Fruit fly (Drosophila melanogaster) whole organism, embryonic: ENCODE data around the gene CG14194.
A peak's percentile ranks its signal among the peaks of the same experiment; 100 is the strongest.

Experiments
- Blimp-1 ChIP-seq: fragments of 200-800 bp; sonication (Bioruptor generic); optimal IDR thresholded peaks from 3 replicates; lab custom pipeline; 2018; ENCODE audit warnings: missing biosample characterization, missing genetic modification characterization, mild to moderate bottlenecking, moderate library complexity, missing genetic modification reagents
- CG10565 ChIP-seq: fragments of 200-800 bp; sonication (Bioruptor generic); optimal IDR thresholded peaks from 3 replicates; lab custom pipeline; 2016; ENCODE audit warnings: missing biosample characterization, mild to moderate bottlenecking, missing genetic modification characterization
- CG12299 ChIP-seq: fragments of 200-800 bp; sonication (Bioruptor generic); optimal IDR thresholded peaks from 2 replicates; lab custom pipeline; 2018; ENCODE audit warnings: missing biosample characterization, mild to moderate bottlenecking, missing genetic modification characterization
- CG13775 ChIP-seq: fragments of 200-800 bp; sonication (Bioruptor generic); optimal IDR thresholded peaks from 3 replicates; lab custom pipeline; 2017; ENCODE audit warnings: missing biosample characterization, mild to moderate bottlenecking, missing genetic modification characterization
- CG17328 ChIP-seq: fragments of 200-800 bp; sonication (Bioruptor generic); IDR thresholded peaks from 2 replicates; pipeline ENCODE4 v1.3.6; 2022; ENCODE audit warnings: missing biosample characterization, missing genetic modification characterization
- CG17802 ChIP-seq: fragments of 200-800 bp; sonication (Bioruptor generic); optimal IDR thresholded peaks from 2 replicates; lab custom pipeline; 2018; ENCODE audit warnings: missing biosample characterization, mild to moderate bottlenecking, missing genetic modification characterization, moderate library complexity
- CG17829 ChIP-seq: fragments of 200-800 bp; optimal IDR thresholded peaks from 2 replicates; lab custom pipeline; 2019; ENCODE audit warnings: missing biosample characterization, mild to moderate bottlenecking, missing genetic modification characterization, moderate library complexity
- CG2199 ChIP-seq: fragments of 200-800 bp; sonication (Bioruptor generic); IDR thresholded peaks from 3 replicates; pipeline ENCODE4 v1.3.6; 2022; ENCODE audit warnings: missing biosample characterization, missing genetic modification characterization
- CG2712 ChIP-seq: fragments of 200-800 bp; optimal IDR thresholded peaks from 3 replicates; lab custom pipeline; 2019; ENCODE audit warnings: missing biosample characterization, mild to moderate bottlenecking, missing genetic modification characterization, moderate library complexity
- CG2875 ChIP-seq: fragments of 200-800 bp; sonication (Bioruptor generic); optimal IDR thresholded peaks from 2 replicates; lab custom pipeline; 2017; ENCODE audit warnings: missing biosample characterization, mild to moderate bottlenecking, missing genetic modification characterization, missing genetic modification reagents
- CG30020 ChIP-seq: fragments of 200-800 bp; optimal IDR thresholded peaks from 2 replicates; lab custom pipeline; 2019; ENCODE audit warnings: missing biosample characterization, mild to moderate bottlenecking, missing genetic modification characterization, moderate library complexity
- CG4360 ChIP-seq: fragments of 200-800 bp; sonication (Bioruptor generic); IDR thresholded peaks from 2 replicates; pipeline ENCODE4 v1.3.6; 2022; ENCODE audit warnings: missing biosample characterization, missing genetic modification characterization
- CG4730 ChIP-seq: fragments of 200-800 bp; sonication (Bioruptor generic); IDR thresholded peaks from 2 replicates; pipeline ENCODE4 v1.3.6; 2022; ENCODE audit warnings: missing biosample characterization, missing genetic modification characterization
- CG5245 ChIP-seq: fragments of 200-800 bp; sonication (Bioruptor generic); optimal IDR thresholded peaks from 3 replicates; lab custom pipeline; 2016; ENCODE audit warnings: missing biosample characterization, missing genetic modification characterization
- CG6689 ChIP-seq: fragments of 200-800 bp; sonication (Bioruptor generic); IDR thresholded peaks from 2 replicates; pipeline ENCODE4 v1.3.6; 2022; ENCODE audit warnings: missing biosample characterization, missing genetic modification characterization
- CG9437 ChIP-seq: fragments of 200-800 bp; sonication (Bioruptor generic); optimal IDR thresholded peaks from 2 replicates; lab custom pipeline; 2018; ENCODE audit warnings: missing biosample characterization, mild to moderate bottlenecking, missing genetic modification characterization
- CG9817 ChIP-seq: fragments of 200-800 bp; sonication (Bioruptor generic); optimal IDR thresholded peaks from 2 replicates; lab custom pipeline; 2018; ENCODE audit warnings: missing biosample characterization, mild to moderate bottlenecking, missing genetic modification characterization, moderate library complexity
- CkIIα-i1 ChIP-seq: fragments of 200-800 bp; sonication (Bioruptor generic); IDR thresholded peaks from 2 replicates; pipeline ENCODE4 v1.3.6; 2022; ENCODE audit warnings: missing biosample characterization, missing genetic modification characterization
- Fer3 ChIP-seq: fragments of 200-800 bp; sonication (Bioruptor generic); optimal IDR thresholded peaks from 2 replicates; lab custom pipeline; 2018; ENCODE audit warnings: missing biosample characterization, mild to moderate bottlenecking, missing genetic modification characterization, moderate library complexity
- Hmr ChIP-seq: fragments of 200-800 bp; sonication (Bioruptor generic); optimal IDR thresholded peaks from 3 replicates; lab custom pipeline; 2017; ENCODE audit warnings: mild to moderate bottlenecking, missing biosample characterization, missing genetic modification reagents, missing genetic modification characterization
- Hr3 ChIP-seq: fragments of 200-800 bp; sonication (Bioruptor generic); optimal IDR thresholded peaks from 3 replicates; lab custom pipeline; 2016; ENCODE audit warnings: missing biosample characterization, missing genetic modification characterization
- Hr51 ChIP-seq, 2 experiments: fragments of 200-800 bp; sonication (Bioruptor generic); optimal IDR thresholded peaks; 2 replicates in 1 of 2; 3 replicates in 1 of 2; lab custom pipeline; 2016 to 2018; ENCODE audit warnings: missing biosample characterization in 2 of 2, missing genetic modification characterization in 2 of 2, mild to moderate bottlenecking in 1 of 2, moderate library complexity in 1 of 2
- Mes4 ChIP-seq: fragments of 200-800 bp; sonication (Bioruptor generic); optimal IDR thresholded peaks from 2 replicates; lab custom pipeline; 2016; ENCODE audit warnings: missing biosample characterization, missing genetic modification characterization
- Nf-YB ChIP-seq: fragments of 200-800 bp; sonication (Bioruptor generic); optimal IDR thresholded peaks from 3 replicates; lab custom pipeline; 2019; ENCODE audit warnings: missing biosample characterization, mild to moderate bottlenecking, missing genetic modification characterization, moderate library complexity
- NfI ChIP-seq: fragments of 200-800 bp; sonication (Bioruptor generic); optimal IDR thresholded peaks from 3 replicates; lab custom pipeline; 2018; ENCODE audit warnings: missing biosample characterization, mild to moderate bottlenecking, missing genetic modification characterization, moderate library complexity
- Rfx ChIP-seq: fragments of 200-800 bp; sonication (Bioruptor generic); IDR thresholded peaks from 2 replicates; pipeline ENCODE4 v1.3.6; 2022; ENCODE audit warnings: missing biosample characterization, missing genetic modification characterization
- Sox100B ChIP-seq: fragments of 200-800 bp; sonication (Bioruptor generic); optimal IDR thresholded peaks from 3 replicates; lab custom pipeline; 2018; ENCODE audit warnings: missing biosample characterization, mild to moderate bottlenecking, missing genetic modification characterization
- ap ChIP-seq: fragments of 200-800 bp; sonication (Bioruptor generic); IDR thresholded peaks from 2 replicates; pipeline ENCODE4 v1.3.6; 2022; ENCODE audit warnings: missing biosample characterization, missing genetic modification characterization
- bcd ChIP-seq: fragments of 200-800 bp; sonication (Bioruptor generic); optimal IDR thresholded peaks from 2 replicates; lab custom pipeline; 2017; ENCODE audit warnings: missing biosample characterization, mild to moderate bottlenecking, missing genetic modification characterization
- chn ChIP-seq: fragments of 200-800 bp; sonication (Bioruptor generic); optimal IDR thresholded peaks from 2 replicates; lab custom pipeline; 2016; ENCODE audit warnings: missing biosample characterization, missing genetic modification characterization
- fd64A ChIP-seq: fragments of 200-800 bp; sonication (Bioruptor generic); optimal IDR thresholded peaks from 3 replicates; lab custom pipeline; 2018; ENCODE audit warnings: missing biosample characterization, mild to moderate bottlenecking, missing genetic modification characterization
- ind ChIP-seq: fragments of 200-800 bp; sonication (Bioruptor generic); optimal IDR thresholded peaks from 3 replicates; lab custom pipeline; 2016; ENCODE audit warnings: missing biosample characterization, missing genetic modification characterization
- inv ChIP-seq: fragments of 200-800 bp; sonication (Bioruptor generic); IDR thresholded peaks from 2 replicates; pipeline ENCODE4 v1.3.6; 2022; ENCODE audit warnings: missing biosample characterization, missing genetic modification characterization; ENCODE audit not compliant: partially characterized antibody
- ken ChIP-seq: fragments of 200-800 bp; sonication (Bioruptor generic); IDR thresholded peaks from 3 replicates; pipeline ENCODE4 v1.3.6; 2022; ENCODE audit warnings: missing biosample characterization, missing genetic modification characterization
- lab ChIP-seq: fragments of 200-800 bp; sonication (Bioruptor generic); optimal IDR thresholded peaks from 3 replicates; lab custom pipeline; 2017; ENCODE audit warnings: missing biosample characterization, missing genetic modification characterization, mild to moderate bottlenecking, moderate library complexity, missing genetic modification reagents
- lola ChIP-seq, 3 experiments: fragments of >200 bp in 2 of 3; fragments of 200-800 bp in 1 of 3; sonication (Bioruptor generic) in 1 of 3; optimal IDR thresholded peaks; 2 replicates each; lab custom pipeline; 2017 to 2019; ENCODE audit warnings: missing biosample characterization in 3 of 3, missing genetic modification characterization in 3 of 3, mild to moderate bottlenecking in 1 of 3, moderate library complexity in 1 of 3
- nau ChIP-seq: fragments of 200-800 bp; sonication (Bioruptor generic); optimal IDR thresholded peaks from 3 replicates; lab custom pipeline; 2017; ENCODE audit warnings: missing biosample characterization, mild to moderate bottlenecking, missing genetic modification characterization, missing genetic modification reagents
- nmo ChIP-seq: fragments of 200-800 bp; sonication (Bioruptor generic); optimal IDR thresholded peaks from 2 replicates; lab custom pipeline; 2018; ENCODE audit warnings: missing biosample characterization, mild to moderate bottlenecking, missing genetic modification characterization, moderate library complexity
- phol ChIP-seq: fragments of 200-800 bp; sonication (Bioruptor generic); optimal IDR thresholded peaks from 3 replicates; lab custom pipeline; 2018; ENCODE audit warnings: missing biosample characterization, mild to moderate bottlenecking, missing genetic modification characterization, moderate library complexity
- prd ChIP-seq, 3 experiments: fragments of >200 bp in 2 of 3; fragments of 200-800 bp in 1 of 3; sonication (Bioruptor generic) in 1 of 3; optimal IDR thresholded peaks in 2 of 3; IDR thresholded peaks in 1 of 3; 2 replicates in 2 of 3; 3 replicates in 1 of 3; pipeline versions ENCODE4 v1.3.6 to Lab custom; 2017 to 2022; ENCODE audit warnings: missing biosample characterization in 1 of 3, missing genetic modification characterization in 1 of 3
- slbo ChIP-seq: fragments of 200-800 bp; sonication (Bioruptor generic); IDR thresholded peaks from 2 replicates; pipeline ENCODE4 v1.3.6; 2022; ENCODE audit warnings: missing biosample characterization, missing genetic modification characterization
- so ChIP-seq: fragments of 200-800 bp; sonication (Bioruptor generic); IDR thresholded peaks from 3 replicates; pipeline ENCODE4 v1.3.6; 2022; ENCODE audit warnings: missing biosample characterization, missing genetic modification characterization
- tap ChIP-seq: fragments of 200-800 bp; optimal IDR thresholded peaks from 3 replicates; lab custom pipeline; 2019; ENCODE audit warnings: missing biosample characterization, mild to moderate bottlenecking, missing genetic modification characterization, moderate library complexity
- tgo ChIP-seq: fragments of 200-800 bp; sonication (Bioruptor generic); IDR thresholded peaks from 3 replicates; pipeline ENCODE4 v1.3.6; 2022; ENCODE audit warnings: missing biosample characterization, missing genetic modification characterization
- tna ChIP-seq: fragments of 200-800 bp; sonication (Bioruptor generic); IDR thresholded peaks from 2 replicates; pipeline ENCODE4 v1.3.6; 2022; ENCODE audit warnings: missing biosample characterization, missing genetic modification characterization; ENCODE audit not compliant: partially characterized antibody
- vvl ChIP-seq: fragments of 200-800 bp; sonication (Bioruptor generic); IDR thresholded peaks from 2 replicates; pipeline ENCODE4 v1.3.6; 2022; ENCODE audit warnings: missing biosample characterization, missing genetic modification characterization
- zen ChIP-seq: fragments of 200-800 bp; sonication (Bioruptor generic); optimal IDR thresholded peaks from 3 replicates; lab custom pipeline; 2018; ENCODE audit warnings: missing biosample characterization, mild to moderate bottlenecking, missing genetic modification characterization, moderate library complexity

Gene CG14194

dm6 chrX:19152570-19153287 lies 40.6 kb upstream of the CG14194 start (continued):
- TF ChIP-seq CG4730 (GFP tag; lab: Robert Waterston, UW) (0 out of 2 replicates have a peak, but pooled peaks have one; percentile 27), fd64A (GFP tag; lab: Kevin White, UChicago) (no peak), prd (optimal IDR thresholded peaks at IDR 0.05; lab: Kevin White, UChicago) (no peak), prd (GFP tag; IDR thresholded peaks at IDR 0.05; lab: Robert Waterston, UW) (peak; percentile 72; the same call in 2 of the 3 replicates), CG17802 (tag; lab: Kevin White, UChicago) (no peak), CG2875 (GFP tag; lab: Kevin White, UChicago) (peak; percentile 54), zen (tag; lab: Kevin White, UChicago) (peak; percentile 62), CG12299 (tag; lab: Kevin White, UChicago) (peak; percentile 18), CG13775 (GFP tag; lab: Kevin White, UChicago) (peak; percentile 54), Fer3 (tag; lab: Kevin White, UChicago) (peak; percentile 34), ap (GFP tag; lab: Robert Waterston, UW) (peak; percentile 31; the same call in 1 of the 2 replicates), Hr51 (GFP tag; optimal IDR thresholded peaks at IDR 0.05; lab: Kevin White, UChicago) (peak in 1 of 2 experiments; percentile 79), nau (peak; percentile 5), Hr3 (GFP tag; lab: Kevin White, UChicago) (peak; percentile 48), CG9437 (GFP tag; lab: Kevin White, UChicago) (peak; percentile 64), CG5245 (GFP tag; lab: Kevin White, UChicago) (peak; percentile 22), CG17328 (GFP tag; lab: Robert Waterston, UW) (0 out of 2 replicates have a peak, but pooled peaks have one; percentile 28), Blimp-1 (GFP tag; lab: Kevin White, UChicago) (peak; percentile 66), chn (GFP tag; lab: Kevin White, UChicago) (peak; percentile 36), inv (GFP tag; lab: Robert Waterston, UW) (no peak), CG2712 (tag; lab: Kevin White, UChicago) (peak; percentile 71), tap (tag; lab: Kevin White, UChicago) (no peak), ind (GFP tag; lab: Kevin White, UChicago) (peak; percentile 47), Rfx (GFP tag; lab: Robert Waterston, UW) (peak; percentile 4; the same call in 1 of the 2 replicates), vvl (GFP tag; lab: Robert Waterston, UW) (peak; percentile 53), lab (GFP tag; lab: Kevin White, UChicago) (peak; percentile 62), CG2199 (no peak), CkIIα-i1 (no peak), tgo (GFP tag; lab: Robert Waterston, UW) (peak; percentile 49; the same call in 2 of the 3 replicates), CG10565 (GFP tag; lab: Kevin White, UChicago) (no peak), CG9817 (tag; lab: Kevin White, UChicago) (peak; percentile 34), Mes4 (GFP tag; lab: Kevin White, UChicago) (no peak), Nf-YB (GFP tag; lab: Kevin White, UChicago) (peak; percentile 21), CG17829 (tag; lab: Kevin White, UChicago) (peak; percentile 55), Hmr (GFP tag; lab: Kevin White, UChicago) (peak; percentile 17), CG6689 (GFP tag; lab: Robert Waterston, UW) (peak; percentile 59), so (0 out of 3 replicates have a peak, but pooled peaks have one; percentile 8), CG4360 (GFP tag; lab: Robert Waterston, UW) (peak; percentile 91), bcd (GFP tag; lab: Kevin White, UChicago) (peak; percentile 53), ken (GFP tag; lab: Robert Waterston, UW) (no peak), Sox100B (GFP tag; lab: Kevin White, UChicago) (peak; percentile 76), slbo (peak; percentile 47), phol (tag; lab: Kevin White, UChicago) (peak; percentile 77), NfI (GFP tag; lab: Kevin White, UChicago) (peak; percentile 38), lola (GFP tag; optimal IDR thresholded peaks at IDR 0.05; lab: Kevin White, UChicago) (peak in 1 of 3 experiments; percentile 64), tna (GFP tag; lab: Robert Waterston, UW) (no peak), nmo (peak; percentile 72), CG30020 (tag; lab: Kevin White, UChicago) (no peak)
